Fruit fly (Drosophila melanogaster) whole organism, pupa: ENCODE data around the gene CG5969.
A peak's percentile ranks its signal among the peaks of the same experiment; 100 is the strongest.

Source experiments
- CG10348 ChIP-seq: fragments of 200-800 bp; sonication (Bioruptor generic); IDR thresholded peaks from 2 replicates; pipeline ENCODE4 v1.3.6; 2022; ENCODE audit warnings: missing biosample characterization, missing genetic modification characterization
- CG12605 ChIP-seq: fragments of 200-800 bp; sonication (Bioruptor generic); IDR thresholded peaks from 2 replicates; pipeline ENCODE4 v1.3.6; 2022; ENCODE audit warnings: missing biosample characterization, missing genetic modification characterization
- CG13204 ChIP-seq: fragments of 200-800 bp; sonication (Bioruptor generic); optimal IDR thresholded peaks from 2 replicates; lab custom pipeline; 2018; ENCODE audit warnings: missing biosample characterization, mild to moderate bottlenecking, missing genetic modification characterization, moderate library complexity
- CG14655 ChIP-seq: fragments of 200-800 bp; sonication (Bioruptor generic); optimal IDR thresholded peaks from 3 replicates; lab custom pipeline; 2017; ENCODE audit warnings: mild to moderate bottlenecking, missing biosample characterization, missing genetic modification reagents, missing genetic modification characterization
- CG15710 ChIP-seq: fragments of 200-800 bp; sonication (Bioruptor generic); optimal IDR thresholded peaks from 2 replicates; lab custom pipeline; 2018; ENCODE audit warnings: missing biosample characterization, mild to moderate bottlenecking, missing genetic modification characterization, moderate library complexity
- CG17806 ChIP-seq: fragments of 200-800 bp; sonication (Bioruptor generic); optimal IDR thresholded peaks from 2 replicates; lab custom pipeline; 2018; ENCODE audit warnings: missing biosample characterization, mild to moderate bottlenecking, missing genetic modification characterization, moderate library complexity
- CG32121 ChIP-seq: fragments of 200-800 bp; sonication (Bioruptor generic); IDR thresholded peaks from 2 replicates; pipeline ENCODE4 v1.3.6; 2022; ENCODE audit warnings: missing biosample characterization, missing genetic modification characterization
- CG34367 ChIP-seq: fragments of 200-800 bp; sonication (Bioruptor generic); optimal IDR thresholded peaks from 2 replicates; lab custom pipeline; 2018; ENCODE audit warnings: missing biosample characterization, mild to moderate bottlenecking, missing genetic modification characterization
- CG4496 ChIP-seq: fragments of 200-800 bp; sonication (Bioruptor generic); IDR thresholded peaks from 3 replicates; pipeline ENCODE4 v1.3.6; 2022; ENCODE audit warnings: missing biosample characterization, missing genetic modification characterization
- CG8159 ChIP-seq: fragments of 200-800 bp; sonication (Bioruptor generic); optimal IDR thresholded peaks from 3 replicates; lab custom pipeline; 2018; ENCODE audit warnings: missing biosample characterization, mild to moderate bottlenecking, missing genetic modification characterization, moderate library complexity
- CG8301 ChIP-seq: fragments of 200-800 bp; sonication (Bioruptor generic); optimal IDR thresholded peaks from 2 replicates; lab custom pipeline; 2018; ENCODE audit warnings: missing biosample characterization, mild to moderate bottlenecking, missing genetic modification characterization
- CG9948 ChIP-seq: fragments of 200-800 bp; sonication (Bioruptor generic); optimal IDR thresholded peaks from 2 replicates; lab custom pipeline; 2018; ENCODE audit warnings: missing biosample characterization, mild to moderate bottlenecking, missing genetic modification characterization, moderate library complexity
- D1 ChIP-seq: fragments of 200-800 bp; sonication (Bioruptor generic); optimal IDR thresholded peaks from 2 replicates; lab custom pipeline; 2018; ENCODE audit warnings: missing biosample characterization, mild to moderate bottlenecking, missing genetic modification characterization, moderate library complexity
- EcR ChIP-seq: fragments of 200-800 bp; sonication (Bioruptor generic); optimal IDR thresholded peaks from 3 replicates; lab custom pipeline; 2019; ENCODE audit warnings: missing biosample characterization, missing genetic modification characterization, mild to moderate bottlenecking, moderate library complexity, missing genetic modification reagents
- Ets98B ChIP-seq: fragments of 200-800 bp; sonication (Bioruptor generic); IDR thresholded peaks from 2 replicates; pipeline ENCODE4 v1.3.6; 2022; ENCODE audit warnings: missing biosample characterization, missing genetic modification characterization
- Pif1A ChIP-seq: fragments of 200-800 bp; sonication (Bioruptor generic); optimal IDR thresholded peaks from 3 replicates; lab custom pipeline; 2016; ENCODE audit warnings: missing biosample characterization, missing genetic modification characterization
- Pif1B ChIP-seq: fragments of 200-800 bp; sonication (Bioruptor generic); optimal IDR thresholded peaks from 3 replicates; lab custom pipeline; 2016; ENCODE audit warnings: missing biosample characterization, missing genetic modification characterization
- Snoo ChIP-seq: fragments of 200-800 bp; sonication (Bioruptor generic); optimal IDR thresholded peaks from 3 replicates; lab custom pipeline; 2017; ENCODE audit warnings: missing biosample characterization, mild to moderate bottlenecking, missing genetic modification characterization, inconsistent platforms
- fd96Ca ChIP-seq: fragments of 200-800 bp; sonication (Bioruptor generic); IDR thresholded peaks from 3 replicates; pipeline ENCODE4 v1.3.6; 2022; ENCODE audit warnings: missing biosample characterization, missing genetic modification characterization
- gl ChIP-seq: fragments of 200-800 bp; sonication (Bioruptor generic); optimal IDR thresholded peaks from 2 replicates; lab custom pipeline; 2018; ENCODE audit warnings: missing biosample characterization, mild to moderate bottlenecking, missing genetic modification characterization
- rn ChIP-seq: fragments of 200-800 bp; sonication (Bioruptor generic); IDR thresholded peaks from 2 replicates; pipeline ENCODE4 v1.3.6; 2022; ENCODE audit warnings: missing biosample characterization, missing genetic modification characterization

CG5969 gene

dm6 chr3L:20444815-20445519 is 28.6 kb upstream of the CG5969 start:
- TF ChIP-seq CG8301 (tag; lab: Kevin White, UChicago) = peak; percentile 85
- peak; percentile 88 for TF ChIP-seq CG17806 (tag; lab: Kevin White, UChicago)
- peak; percentile 76 for TF ChIP-seq gl (tag; lab: Kevin White, UChicago)
- TF ChIP-seq CG4496 (GFP tag; lab: Robert Waterston, UW) = peak; percentile 95
- peak; percentile 92 for TF ChIP-seq Pif1B (GFP tag; lab: Kevin White, UChicago)
- TF ChIP-seq D1 = peak; percentile 65
- TF ChIP-seq fd96Ca (GFP tag; lab: Robert Waterston, UW) = peak; percentile 86
- TF ChIP-seq Pif1A (GFP tag; lab: Kevin White, UChicago) = peak; percentile 88
- TF ChIP-seq CG32121 (GFP tag; lab: Robert Waterston, UW) = peak; percentile 85
- peak; percentile 86 for TF ChIP-seq CG8159 (tag; lab: Kevin White, UChicago)
- peak; percentile 91 for TF ChIP-seq CG12605 (GFP tag; lab: Robert Waterston, UW)
- peak; percentile 83 for TF ChIP-seq CG34367 (tag; lab: Kevin White, UChicago)
- peak; percentile 91 for TF ChIP-seq Ets98B (GFP tag; lab: Robert Waterston, UW)
- TF ChIP-seq CG9948 = peak; percentile 85
- TF ChIP-seq CG14655 (GFP tag; lab: Kevin White, UChicago) = peak; percentile 86
- peak; percentile 80 for TF ChIP-seq CG15710 (tag; lab: Kevin White, UChicago)
- no peak for TF ChIP-seq CG10348 (GFP tag; lab: Robert Waterston, UW)
- TF ChIP-seq rn (GFP tag; lab: Robert Waterston, UW) = peak; percentile 80
- TF ChIP-seq Snoo (tag; lab: Kevin White, UChicago) = peak; percentile 91
- no peak for TF ChIP-seq EcR (GFP tag; lab: Kevin White, UChicago)
- no peak for TF ChIP-seq CG13204 (GFP tag; lab: Kevin White, UChicago)

- TF ChIP-seq CG10348 (GFP tag; lab: Robert Waterston, UW) (no peak), CG15710 (tag; lab: Kevin White, UChicago) (no peak), CG14655 (GFP tag; lab: Kevin White, UChicago) (no peak), rn (GFP tag; lab: Robert Waterston, UW) (no peak), EcR (GFP tag; lab: Kevin White, UChicago) (no peak), D1 (no peak), Snoo (tag; lab: Kevin White, UChicago) (no peak), CG32121 (GFP tag; lab: Robert Waterston, UW) (no peak), CG34367 (tag; lab: Kevin White, UChicago) (no peak), fd96Ca (GFP tag; lab: Robert Waterston, UW) (no peak)
- TF ChIP-seq, all 21 proteins: peak for 0
These were observed 27.6 kb upstream of the CG5969 start for dm6 chr3L:20446030-20446429.

- TF ChIP-seq CG4496 (GFP tag; lab: Robert Waterston, UW) (peak; percentile 41; the same call in 1 of the 3 replicates), CG8301 (tag; lab: Kevin White, UChicago) (peak; percentile 20), rn (GFP tag; lab: Robert Waterston, UW) (no peak), Ets98B (GFP tag; lab: Robert Waterston, UW) (no peak), CG14655 (GFP tag; lab: Kevin White, UChicago) (peak; percentile 44)
These were observed 26.2 kb upstream of the CG5969 start for dm6 chr3L:20447337-20447736.

- TF ChIP-seq Snoo (tag; lab: Kevin White, UChicago) (peak; percentile 54), Pif1B (GFP tag; lab: Kevin White, UChicago) (peak; percentile 36), CG8159 (tag; lab: Kevin White, UChicago) (peak; percentile 12), Ets98B (GFP tag; lab: Robert Waterston, UW) (no peak)
These were observed 25.6 kb upstream of the CG5969 start for dm6 chr3L:20447957-20448356.

dm6 chr3L:20448773-20449172 is 24.8 kb upstream of the CG5969 start:
- TF ChIP-seq EcR (GFP tag; lab: Kevin White, UChicago) (no peak), D1 (no peak), CG15710 (tag; lab: Kevin White, UChicago) (no peak), CG10348 (GFP tag; lab: Robert Waterston, UW) (no peak), CG8159 (tag; lab: Kevin White, UChicago) (no peak), gl (tag; lab: Kevin White, UChicago) (no peak), CG12605 (GFP tag; lab: Robert Waterston, UW) (no peak), fd96Ca (GFP tag; lab: Robert Waterston, UW) (no peak), rn (GFP tag; lab: Robert Waterston, UW) (no peak), CG8301 (tag; lab: Kevin White, UChicago) (no peak), Snoo (tag; lab: Kevin White, UChicago) (no peak), CG13204 (GFP tag; lab: Kevin White, UChicago) (no peak), CG14655 (GFP tag; lab: Kevin White, UChicago) (no peak), CG32121 (GFP tag; lab: Robert Waterston, UW) (no peak), CG17806 (tag; lab: Kevin White, UChicago) (no peak)
